Worm (Caenorhabditis elegans): ENCODE results near the gene F58B4.2.
A peak's percentile ranks its signal among the peaks of the same experiment; 100 is the strongest.

F58B4.2 gene

DNA sequence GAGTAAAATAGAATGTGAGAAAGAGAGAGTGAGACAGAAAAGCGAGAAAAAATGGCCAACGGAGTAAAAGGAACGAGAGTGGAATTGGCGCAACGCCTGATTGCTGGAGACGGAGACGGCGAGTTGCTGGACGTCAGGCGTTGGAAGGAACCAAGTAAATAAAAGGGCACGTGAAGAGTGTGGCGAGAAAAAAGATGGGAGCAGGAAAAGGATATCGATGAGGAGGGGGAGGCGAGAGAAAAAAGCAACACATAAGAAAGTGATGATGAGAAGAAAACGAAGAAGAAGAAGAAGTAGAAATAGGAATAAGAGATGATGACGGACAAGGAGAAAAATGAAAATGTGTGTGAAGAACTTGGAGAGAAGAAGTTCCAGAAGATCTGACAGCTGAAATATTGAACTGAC is 46.8 kb downstream of the F58B4.2 start (continued):
- TF ChIP-seq fkh-2 (tag; optimal IDR thresholded peaks at IDR 0.05): peak; percentile 12
- peak; percentile 55 for TF ChIP-seq mml-1 (tag; optimal IDR thresholded peaks at IDR 0.05)

DNA sequence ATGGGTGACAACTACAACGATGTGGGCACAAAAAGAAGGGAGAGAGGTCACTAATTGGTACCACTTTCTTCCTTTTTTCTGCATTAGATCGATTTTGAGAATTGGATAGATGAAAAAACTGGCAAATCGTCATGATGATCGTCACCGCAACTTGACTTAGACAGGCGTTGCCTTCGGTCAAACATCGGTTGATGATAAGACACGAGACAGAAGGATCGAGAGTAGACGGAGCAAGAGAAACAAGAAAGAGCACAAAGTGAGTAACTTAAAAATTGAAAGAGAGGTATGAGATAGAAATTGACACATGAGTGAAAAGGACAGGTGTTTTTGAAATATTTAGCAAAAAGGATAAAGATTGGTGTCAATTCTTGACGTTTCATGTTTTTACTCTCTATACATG is 48.2 kb downstream of the F58B4.2 start:
- TF ChIP-seq aly-2 (tag; optimal IDR thresholded peaks at IDR 0.05): no peak
- peak; percentile 9 for TF ChIP-seq pqm-1 (tag; optimal IDR thresholded peaks at IDR 0.05)
- TF ChIP-seq elt-2 (tag; optimal IDR thresholded peaks at IDR 0.05): peak; percentile 23
